Fruit fly (Drosophila melanogaster): ENCODE results near the gene S-Lap2.

DNA sequence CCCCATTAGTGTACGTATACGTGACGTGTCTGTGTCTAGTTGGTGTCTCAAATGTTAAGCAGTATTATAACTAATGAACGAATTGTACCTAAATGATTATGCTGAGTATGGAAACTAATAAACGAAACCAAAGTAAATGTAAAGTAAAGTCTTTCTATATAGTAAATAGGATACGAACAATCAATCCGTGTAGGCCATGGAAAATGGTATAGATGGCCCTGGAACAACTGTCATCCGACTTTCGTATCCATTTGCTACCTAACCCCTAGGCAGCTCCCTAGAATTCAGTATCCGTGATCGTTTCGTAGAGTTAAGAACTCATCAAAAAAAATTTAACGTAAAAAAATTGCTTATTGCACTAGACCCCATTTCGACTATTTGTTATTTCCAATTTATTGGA, 2.8 kb upstream of the S-Lap2 start, which contains the start of gene S-Lap1:
- TF ChIP-seq CG14965 (GFP tag; optimal IDR thresholded peaks at IDR 0.05; ENCODE audit: borderline replicate concordance) (no peak), chn (GFP tag; optimal IDR thresholded peaks at IDR 0.05) (no peak), abd-A (tag; optimal IDR thresholded peaks at IDR 0.05) (no peak), fd3F (GFP tag; optimal IDR thresholded peaks at IDR 0.05) (no peak), CG11085 (GFP tag; IDR thresholded peaks at IDR 0.05) (no peak), ewg (GFP tag; optimal IDR thresholded peaks at IDR 0.05) (no peak), gro (GFP tag; optimal IDR thresholded peaks at IDR 0.05) (no peak), Vsx1 (GFP tag; optimal IDR thresholded peaks at IDR 0.05) (no peak), crc (GFP tag; optimal IDR thresholded peaks at IDR 0.05) (no peak), Neu2 (GFP tag; optimal IDR thresholded peaks at IDR 0.05; ENCODE audit: borderline replicate concordance) (no peak)
